Worm (Caenorhabditis elegans) whole organism, L1 larva: Measurements from ENCODE around the gene nhr-241.

Experiments used
- C04F5.9 ChIP-seq: sonication (generic microtip); optimal IDR thresholded peaks from 2 replicates; lab custom pipeline; 2016; ENCODE audit warnings: missing genetic modification characterization, missing compliant biosample characterization
- F16B12.6 ChIP-seq: fragments of 150-350 bp; optimal IDR thresholded peaks from 2 replicates; lab custom pipeline; 2014; ENCODE audit warnings: missing biosample characterization, missing genetic modification characterization
- ceh-8 ChIP-seq: fragments of 200-800 bp; sonication (Bioruptor generic); optimal IDR thresholded peaks from 2 replicates; lab custom pipeline; 2018; ENCODE audit warnings: mild to moderate bottlenecking, missing genetic modification characterization, moderate library complexity, missing compliant biosample characterization
- ceh-90 ChIP-seq: sonication (generic microtip); optimal IDR thresholded peaks from 2 replicates; lab custom pipeline; 2016; ENCODE audit warnings: missing genetic modification characterization, missing compliant biosample characterization
- ces-1 ChIP-seq: fragments of 150-350 bp; optimal IDR thresholded peaks from 2 replicates; lab custom pipeline; 2014; ENCODE audit warnings: missing biosample characterization, missing genetic modification reagents, missing genetic modification characterization
- efl-3 ChIP-seq: fragments of 200-800 bp; sonication (Bioruptor generic); optimal IDR thresholded peaks from 2 replicates; lab custom pipeline; 2018; ENCODE audit warnings: mild to moderate bottlenecking, missing genetic modification characterization, missing compliant biosample characterization
- egl-13 ChIP-seq: sonication (generic microtip); optimal IDR thresholded peaks from 2 replicates; lab custom pipeline; 2016; ENCODE audit warnings: missing genotype, missing genetic modification reagents, missing genetic modification characterization, missing compliant biosample characterization
- egl-27 ChIP-seq, 2 experiments: fragments of 150-350 bp in 1 of 2; sonication (generic microtip); optimal IDR thresholded peaks; 3 replicates each; lab custom pipeline; 2017 to 2018; ENCODE audit warnings: missing biosample characterization in 2 of 2, missing genetic modification characterization in 2 of 2, missing genetic modification reagents in 2 of 2
- fos-1 ChIP-seq: fragments of 150-350 bp; optimal IDR thresholded peaks from 2 replicates; lab custom pipeline; 2014; ENCODE audit warnings: missing biosample characterization, missing genetic modification characterization
- hlh-17 ChIP-seq: fragments of 200-800 bp; sonication (Bioruptor generic); optimal IDR thresholded peaks from 2 replicates; lab custom pipeline; 2018; ENCODE audit warnings: missing genetic modification characterization, mild to moderate bottlenecking, missing compliant biosample characterization, moderate library complexity, borderline replicate concordance
- lin-13 ChIP-seq: fragments of 150-350 bp; optimal IDR thresholded peaks from 2 replicates; lab custom pipeline; 2014; ENCODE audit warnings: missing biosample characterization, missing genetic modification reagents, missing genetic modification characterization
- lin-14 ChIP-seq: fragments of 200-800 bp; sonication (Bioruptor generic); optimal IDR thresholded peaks from 2 replicates; lab custom pipeline; 2018; ENCODE audit warnings: mild to moderate bottlenecking, missing genetic modification characterization, moderate library complexity, missing compliant biosample characterization
- lin-39 ChIP-seq: fragments of 150-350 bp; optimal IDR thresholded peaks from 2 replicates; lab custom pipeline; 2014; ENCODE audit warnings: missing biosample characterization, missing genetic modification reagents, missing genetic modification characterization
- mab-9 ChIP-seq: fragments of 200-800 bp; sonication (Bioruptor generic); IDR thresholded peaks from 2 replicates; pipeline ENCODE4 v1.3.6; 2022; ENCODE audit warnings: missing genetic modification reagents, missing genetic modification characterization, missing compliant biosample characterization
- mdl-1 ChIP-seq, 2 experiments: fragments of 150-350 bp; optimal IDR thresholded peaks; 2 replicates each; lab custom pipeline; 2014 to 2017; ENCODE audit warnings: missing biosample characterization in 2 of 2, missing genetic modification characterization in 2 of 2, inconsistent platforms in 1 of 2
- mep-1 ChIP-seq: fragments of 150-350 bp; optimal IDR thresholded peaks from 2 replicates; lab custom pipeline; 2014; ENCODE audit warnings: missing biosample characterization, missing genetic modification characterization
- nhr-19 ChIP-seq: fragments of 200-800 bp; sonication (Bioruptor generic); conservative IDR thresholded peaks from 2 replicates; pipeline ENCODE4 v1.3.6; 2022; ENCODE audit warnings: missing genetic modification characterization, missing compliant biosample characterization
- nhr-20 ChIP-seq: sonication (generic microtip); optimal IDR thresholded peaks from 2 replicates; lab custom pipeline; 2016; ENCODE audit warnings: mild to moderate bottlenecking, missing genetic modification characterization, missing compliant biosample characterization
- nhr-28 ChIP-seq: fragments of 150-350 bp; optimal IDR thresholded peaks from 2 replicates; lab custom pipeline; 2014; ENCODE audit warnings: missing biosample characterization, missing genetic modification characterization
- nhr-71 ChIP-seq: sonication (generic microtip); optimal IDR thresholded peaks from 2 replicates; lab custom pipeline; 2016; ENCODE audit warnings: mild to moderate bottlenecking, missing genetic modification characterization, moderate library complexity, missing compliant biosample characterization
- nhr-76 ChIP-seq: sonication (generic microtip); optimal IDR thresholded peaks from 2 replicates; lab custom pipeline; 2017; ENCODE audit warnings: missing biosample characterization, missing genetic modification characterization
- nhr-77 ChIP-seq: fragments of 150-350 bp; optimal IDR thresholded peaks from 2 replicates; lab custom pipeline; 2014; ENCODE audit warnings: missing biosample characterization, missing genetic modification characterization
- nhr-84 ChIP-seq: sonication (generic microtip); optimal IDR thresholded peaks from 2 replicates; lab custom pipeline; 2017; ENCODE audit warnings: missing biosample characterization, missing genetic modification characterization
- nhr-90 ChIP-seq: sonication (generic microtip); optimal IDR thresholded peaks from 2 replicates; lab custom pipeline; 2016; ENCODE audit warnings: mild to moderate bottlenecking, missing genetic modification characterization, missing compliant biosample characterization; ENCODE audit not compliant: poor library complexity
- pax-3 ChIP-seq: fragments of 200-800 bp; sonication (Bioruptor generic); optimal IDR thresholded peaks from 2 replicates; lab custom pipeline; 2018; ENCODE audit warnings: mild to moderate bottlenecking, missing genetic modification characterization, moderate library complexity, missing compliant biosample characterization
- rnt-1 ChIP-seq: sonication (generic microtip); optimal IDR thresholded peaks from 2 replicates; lab custom pipeline; 2016; ENCODE audit warnings: mild to moderate bottlenecking, missing genetic modification characterization, moderate library complexity, missing compliant biosample characterization
- snpc-4 ChIP-seq: fragments of 150-350 bp; optimal IDR thresholded peaks from 2 replicates; lab custom pipeline; 2014; ENCODE audit warnings: missing biosample characterization, missing genetic modification characterization
- sptf-1 ChIP-seq: fragments of 150-350 bp; optimal IDR thresholded peaks from 2 replicates; lab custom pipeline; 2014; ENCODE audit warnings: missing biosample characterization, missing genetic modification characterization
- unc-98 ChIP-seq: fragments of 200-800 bp; sonication (Bioruptor generic); IDR thresholded peaks from 2 replicates; pipeline ENCODE4 v1.3.6; 2022; ENCODE audit warnings: missing genetic modification characterization, missing compliant biosample characterization
- vab-15 ChIP-seq: sonication (generic microtip); optimal IDR thresholded peaks from 2 replicates; lab custom pipeline; 2017; ENCODE audit warnings: missing genotype, mild to moderate bottlenecking, missing genetic modification characterization, missing compliant biosample characterization
- xbp-1 ChIP-seq: sonication (generic microtip); optimal IDR thresholded peaks from 2 replicates; lab custom pipeline; 2016; ENCODE audit warnings: missing genetic modification characterization, missing compliant biosample characterization
- zag-1 ChIP-seq: fragments of 150-350 bp; optimal IDR thresholded peaks from 2 replicates; lab custom pipeline; 2014; ENCODE audit warnings: missing biosample characterization, missing genetic modification characterization
- ztf-11 ChIP-seq, 2 experiments: sonication (generic microtip); optimal IDR thresholded peaks; 2 replicates each; lab custom pipeline; 2016 to 2017; ENCODE audit warnings: missing genetic modification characterization in 2 of 2, missing biosample characterization in 1 of 2, missing compliant biosample characterization in 1 of 2
- ztf-4 ChIP-seq: fragments of 150-350 bp; optimal IDR thresholded peaks from 2 replicates; lab custom pipeline; 2014; ENCODE audit warnings: missing biosample characterization, missing genetic modification characterization

nhr-241 gene

ce11 chrV:18746937-18747660, 47.8 kb downstream of the nhr-241 start, which contains the start of gene clec-251:
clec-251 (minus strand) TSS chrV:18746987.
- TF ChIP-seq F16B12.6 (tag; lab: Kevin White, UChicago) (no peak), egl-27 (tag; optimal IDR thresholded peaks at IDR 0.05; lab: Kevin White, UChicago) (no peak), ceh-90 (no peak), nhr-84 (tag; lab: Kevin White, UChicago) (no peak), xbp-1 (tag; lab: Kevin White, UChicago) (no peak), efl-3 (GFP tag; lab: Kevin White, UChicago) (no peak), C04F5.9 (tag; lab: Kevin White, UChicago) (no peak), zag-1 (tag; lab: Kevin White, UChicago) (no peak), nhr-20 (tag; lab: Kevin White, UChicago) (no peak), unc-98 (GFP tag; lab: Robert Waterston, UW) (no peak), hlh-17 (GFP tag; lab: Kevin White, UChicago) (no peak), mdl-1 (tag; optimal IDR thresholded peaks at IDR 0.05; lab: Kevin White, UChicago) (no peak), nhr-90 (no peak)

ce11 chrV:18748726-18749125, 49.5 kb downstream of the nhr-241 start, which contains the start of gene clec-252:
clec-252 (minus strand) TSS chrV:18748826.
- TF ChIP-seq nhr-19 (GFP tag; lab: Robert Waterston, UW) (no peak), mab-9 (GFP tag; lab: Robert Waterston, UW) (no peak), snpc-4 (tag; lab: Kevin White, UChicago) (no peak), rnt-1 (tag; lab: Kevin White, UChicago) (no peak), nhr-77 (no peak), ztf-11 (tag; optimal IDR thresholded peaks at IDR 0.05; lab: Kevin White, UChicago) (no peak), fos-1 (tag; lab: Kevin White, UChicago) (no peak), ceh-90 (no peak), vab-15 (tag; lab: Kevin White, UChicago) (no peak), ztf-4 (no peak), nhr-28 (tag; lab: Kevin White, UChicago) (no peak), mdl-1 (tag; optimal IDR thresholded peaks at IDR 0.05; lab: Kevin White, UChicago) (no peak)

DNA sequence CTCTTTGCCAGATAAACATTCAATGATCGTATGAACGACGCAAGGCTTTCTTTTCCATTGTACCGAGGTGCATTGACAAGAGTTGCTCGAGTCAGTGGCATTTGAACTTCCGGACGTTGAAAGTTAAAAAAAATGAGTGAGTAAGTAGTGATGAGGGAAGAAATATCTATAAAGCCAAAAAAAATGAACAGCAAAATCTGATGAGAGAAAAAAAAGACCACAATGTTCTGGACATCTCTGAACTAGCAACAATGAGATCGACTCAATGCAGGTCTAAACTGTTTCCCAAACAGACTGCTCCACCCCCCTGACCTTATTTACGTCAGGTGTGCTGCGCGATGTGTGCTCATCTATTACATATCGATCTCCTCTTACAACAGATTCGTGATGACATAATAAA, 51.2 kb downstream of the nhr-241 start, which contains the start of the genes F11D11.21 and F11D11.12:
F11D11.21 (minus strand) TSS at position 101 of the 400 bp plus-strand sequence.
F11D11.12 (minus strand) TSS at position 238 of the 400 bp plus-strand sequence.
- TF ChIP-seq pax-3 (no peak), ceh-8 (GFP tag; lab: Kevin White, UChicago) (no peak), sptf-1 (tag; lab: Kevin White, UChicago) (no peak), egl-13 (tag; lab: Kevin White, UChicago) (no peak), ztf-11 (tag; optimal IDR thresholded peaks at IDR 0.05; lab: Kevin White, UChicago) (no peak), unc-98 (GFP tag; lab: Robert Waterston, UW) (no peak), fos-1 (tag; lab: Kevin White, UChicago) (no peak), nhr-76 (tag; lab: Kevin White, UChicago) (no peak), lin-14 (GFP tag; lab: Kevin White, UChicago) (no peak), nhr-71 (tag; lab: Kevin White, UChicago) (no peak), nhr-19 (GFP tag; lab: Robert Waterston, UW) (no peak), mep-1 (tag; lab: Kevin White, UChicago) (no peak), lin-39 (no peak), ces-1 (no peak), lin-13 (GFP tag; lab: Kevin White, UChicago) (no peak)
